Fruit fly (Drosophila melanogaster) whole organism, embryonic: ENCODE data around the gene Chmp1.

Experiments used
- Adf1 ChIP-seq: fragments of 200-800 bp; sonication (Bioruptor generic); IDR thresholded peaks from 2 replicates; pipeline ENCODE4 v1.3.6; 2022; ENCODE audit warnings: missing biosample characterization, missing genetic modification characterization
- Atf3 ChIP-seq: fragments of 200-800 bp; sonication (Bioruptor generic); optimal IDR thresholded peaks from 3 replicates; lab custom pipeline; 2016; ENCODE audit warnings: missing biosample characterization, missing genetic modification characterization
- Atf6 ChIP-seq: fragments of 200-800 bp; sonication (Bioruptor generic); IDR thresholded peaks from 2 replicates; pipeline ENCODE4 v1.3.6; 2022; ENCODE audit warnings: missing biosample characterization, missing genetic modification characterization
- Awh ChIP-seq: fragments of 200-800 bp; sonication (Bioruptor generic); IDR thresholded peaks from 2 replicates; pipeline ENCODE4, ENCODE4 v1.3.6; 2022; ENCODE audit warnings: missing biosample characterization, missing genetic modification characterization
- BEAF-32 ChIP-seq: fragments of 200-800 bp; sonication (Bioruptor generic); optimal IDR thresholded peaks from 3 replicates; lab custom pipeline; 2017; ENCODE audit warnings: missing biosample characterization, missing genetic modification characterization, mild to moderate bottlenecking, moderate library complexity, missing genetic modification reagents
- Bgb ChIP-seq: fragments of 200-800 bp; sonication (Bioruptor generic); IDR thresholded peaks from 2 replicates; pipeline ENCODE4 v1.3.6; 2022; ENCODE audit warnings: missing biosample characterization, missing genetic modification characterization; ENCODE audit not compliant: partially characterized antibody
- CG10267 ChIP-seq: fragments of 200-800 bp; sonication (Bioruptor generic); optimal IDR thresholded peaks from 2 replicates; lab custom pipeline; 2018; ENCODE audit warnings: missing biosample characterization, mild to moderate bottlenecking, missing genetic modification characterization, moderate library complexity
- CG10366 ChIP-seq: fragments of 200-800 bp; sonication (Bioruptor generic); IDR thresholded peaks from 2 replicates; pipeline ENCODE4 v1.3.6; 2022; ENCODE audit warnings: missing biosample characterization, missing genetic modification characterization
- CG11504 ChIP-seq: fragments of 200-800 bp; sonication (Bioruptor generic); optimal IDR thresholded peaks from 3 replicates; lab custom pipeline; 2019; ENCODE audit warnings: missing biosample characterization, mild to moderate bottlenecking, missing genetic modification characterization, moderate library complexity
- CG12659 ChIP-seq: fragments of 200-800 bp; sonication (Bioruptor generic); optimal IDR thresholded peaks from 3 replicates; lab custom pipeline; 2017; ENCODE audit warnings: mild to moderate bottlenecking, missing biosample characterization, missing genetic modification reagents, missing genetic modification characterization
- CG14441 ChIP-seq: fragments of 200-800 bp; sonication (Bioruptor generic); IDR thresholded peaks from 2 replicates; pipeline ENCODE4 v1.3.6; 2022; ENCODE audit warnings: missing biosample characterization, missing genetic modification characterization
- CG17829 ChIP-seq: fragments of 200-800 bp; optimal IDR thresholded peaks from 2 replicates; lab custom pipeline; 2019; ENCODE audit warnings: missing biosample characterization, mild to moderate bottlenecking, missing genetic modification characterization, moderate library complexity
- CG2116 ChIP-seq: fragments of 200-800 bp; sonication (Bioruptor generic); optimal IDR thresholded peaks from 3 replicates; lab custom pipeline; 2018; ENCODE audit warnings: missing biosample characterization, mild to moderate bottlenecking, missing genetic modification characterization
- CG2199 ChIP-seq: fragments of 200-800 bp; sonication (Bioruptor generic); IDR thresholded peaks from 3 replicates; pipeline ENCODE4 v1.3.6; 2022; ENCODE audit warnings: missing biosample characterization, missing genetic modification characterization
- CG33213 ChIP-seq: fragments of 200-800 bp; sonication (Bioruptor generic); optimal IDR thresholded peaks from 3 replicates; lab custom pipeline; 2016; ENCODE audit warnings: missing biosample characterization, missing genetic modification characterization
- CG5953 ChIP-seq: fragments of 200-800 bp; sonication (Bioruptor generic); IDR thresholded peaks from 2 replicates; pipeline ENCODE4 v1.3.6; 2022; ENCODE audit warnings: missing biosample characterization, missing genetic modification characterization
- CG6791 ChIP-seq: fragments of 200-800 bp; sonication (Bioruptor generic); IDR thresholded peaks from 3 replicates; pipeline ENCODE4 v1.3.6; 2022; ENCODE audit warnings: missing biosample characterization, missing genetic modification characterization; ENCODE audit not compliant: partially characterized antibody
- CG9797 ChIP-seq: fragments of 200-800 bp; sonication (Bioruptor generic); optimal IDR thresholded peaks from 3 replicates; lab custom pipeline; 2018; ENCODE audit warnings: missing biosample characterization, mild to moderate bottlenecking, missing genetic modification characterization
- CTCF ChIP-seq: fragments of 200-800 bp; sonication (Bioruptor generic); optimal IDR thresholded peaks from 2 replicates; lab custom pipeline; 2017; ENCODE audit warnings: missing biosample characterization, mild to moderate bottlenecking, missing genetic modification characterization, moderate library complexity
- Dfd ChIP-seq, 2 experiments: fragments of >200 bp; optimal IDR thresholded peaks; 2 replicates each; lab custom pipeline; 2017; ENCODE audit warnings: missing biosample characterization in 2 of 2, missing genetic modification characterization in 2 of 2
- Dp ChIP-seq: fragments of 200-800 bp; sonication (Bioruptor generic); optimal IDR thresholded peaks from 2 replicates; lab custom pipeline; 2018; ENCODE audit warnings: missing biosample characterization, mild to moderate bottlenecking, missing genetic modification characterization, moderate library complexity
- Ets97D ChIP-seq: fragments of 200-800 bp; sonication (Bioruptor generic); optimal IDR thresholded peaks from 3 replicates; lab custom pipeline; 2016; ENCODE audit warnings: missing biosample characterization, missing genetic modification characterization
- HHEX ChIP-seq: fragments of 200-800 bp; sonication (Bioruptor generic); optimal IDR thresholded peaks from 3 replicates; lab custom pipeline; 2017; ENCODE audit warnings: missing biosample characterization, mild to moderate bottlenecking, missing genetic modification characterization, missing genetic modification reagents
- HmgD ChIP-seq: fragments of 200-800 bp; sonication (Bioruptor generic); optimal IDR thresholded peaks from 3 replicates; lab custom pipeline; 2016; ENCODE audit warnings: missing biosample characterization, missing genetic modification characterization
- MBD-R2 ChIP-seq: fragments of 200-800 bp; sonication (Bioruptor generic); IDR thresholded peaks from 2 replicates; pipeline ENCODE4 v1.3.6; 2022; ENCODE audit warnings: missing biosample characterization, missing genetic modification characterization
- MESR4 ChIP-seq: fragments of 200-800 bp; sonication (Bioruptor generic); optimal IDR thresholded peaks from 2 replicates; lab custom pipeline; 2018; ENCODE audit warnings: missing biosample characterization, mild to moderate bottlenecking, missing genetic modification characterization, moderate library complexity
- Med ChIP-seq: fragments of 200-800 bp; sonication (Bioruptor generic); peaks from one replicate; lab custom pipeline; 2016; ENCODE audit warnings: missing biosample characterization, missing genetic modification characterization, mild to moderate bottlenecking, inconsistent platforms, moderate library complexity
- Opbp ChIP-seq: fragments of 200-800 bp; sonication (Bioruptor generic); IDR thresholded peaks from 3 replicates; pipeline ENCODE4 v1.3.6; 2022; ENCODE audit warnings: missing biosample characterization, missing genetic modification characterization; ENCODE audit not compliant: partially characterized antibody
- Rfx ChIP-seq: fragments of 200-800 bp; sonication (Bioruptor generic); IDR thresholded peaks from 2 replicates; pipeline ENCODE4 v1.3.6; 2022; ENCODE audit warnings: missing biosample characterization, missing genetic modification characterization
- Sry-δ ChIP-seq: fragments of 200-800 bp; sonication (Bioruptor generic); optimal IDR thresholded peaks from 2 replicates; lab custom pipeline; 2016; ENCODE audit warnings: missing biosample characterization, missing genetic modification characterization
- Taf1 ChIP-seq: fragments of 200-800 bp; sonication (Bioruptor generic); IDR thresholded peaks from 2 replicates; pipeline ENCODE4 v1.3.6; 2022; ENCODE audit warnings: missing biosample characterization, missing genetic modification characterization
- YL-1 ChIP-seq: fragments of 200-800 bp; sonication (Bioruptor generic); optimal IDR thresholded peaks from 3 replicates; lab custom pipeline; 2017; ENCODE audit warnings: missing biosample characterization, mild to moderate bottlenecking, missing genetic modification characterization
- amos ChIP-seq: fragments of 200-800 bp; sonication (Bioruptor generic); IDR thresholded peaks from 2 replicates; pipeline ENCODE4 v1.3.6; 2022; ENCODE audit warnings: missing biosample characterization, missing genetic modification characterization; ENCODE audit not compliant: partially characterized antibody
- ato ChIP-seq: fragments of 200-800 bp; sonication (Bioruptor generic); IDR thresholded peaks from 2 replicates; pipeline ENCODE4 v1.3.6; 2022; ENCODE audit warnings: missing biosample characterization, missing genetic modification characterization; ENCODE audit not compliant: partially characterized antibody
- ci ChIP-seq: fragments of 200-800 bp; sonication (Bioruptor generic); IDR thresholded peaks from 3 replicates; pipeline ENCODE4 v1.3.6; 2022; ENCODE audit warnings: missing biosample characterization, missing genetic modification characterization
- gcm ChIP-seq: fragments of 200-800 bp; sonication (Bioruptor generic); optimal IDR thresholded peaks from 2 replicates; lab custom pipeline; 2019; ENCODE audit warnings: missing biosample characterization, mild to moderate bottlenecking, missing genetic modification characterization, moderate library complexity
- gfzf ChIP-seq: fragments of 200-800 bp; sonication (Bioruptor generic); optimal IDR thresholded peaks from 2 replicates; lab custom pipeline; 2016; ENCODE audit warnings: missing biosample characterization, mild to moderate bottlenecking, missing genetic modification characterization, moderate library complexity
- grn ChIP-seq: fragments of 200-800 bp; sonication (Bioruptor generic); optimal IDR thresholded peaks from 3 replicates; lab custom pipeline; 2017; ENCODE audit warnings: missing biosample characterization, missing genetic modification characterization
- otp ChIP-seq: fragments of 200-800 bp; sonication (Bioruptor generic); IDR thresholded peaks from 3 replicates; pipeline ENCODE4, ENCODE4 v1.3.6; 2022; ENCODE audit warnings: missing biosample characterization, missing genetic modification characterization
- sna ChIP-seq: fragments of 200-800 bp; sonication (Bioruptor generic); IDR thresholded peaks from 2 replicates; pipeline ENCODE4 v1.3.6; 2022; ENCODE audit warnings: missing biosample characterization, missing genetic modification characterization; ENCODE audit not compliant: partially characterized antibody
- stwl ChIP-seq: fragments of 200-800 bp; sonication (Bioruptor generic); optimal IDR thresholded peaks from 3 replicates; lab custom pipeline; 2018; ENCODE audit warnings: missing biosample characterization, mild to moderate bottlenecking, missing genetic modification characterization, moderate library complexity
- trem ChIP-seq: fragments of 200-800 bp; optimal IDR thresholded peaks from 3 replicates; lab custom pipeline; 2019; ENCODE audit warnings: missing biosample characterization, mild to moderate bottlenecking, missing genetic modification characterization, moderate library complexity
- zfh2 ChIP-seq: fragments of 200-800 bp; sonication (Bioruptor generic); optimal IDR thresholded peaks from 2 replicates; lab custom pipeline; 2016; ENCODE audit warnings: missing biosample characterization, missing genetic modification characterization

The Chmp1 gene

DNA sequence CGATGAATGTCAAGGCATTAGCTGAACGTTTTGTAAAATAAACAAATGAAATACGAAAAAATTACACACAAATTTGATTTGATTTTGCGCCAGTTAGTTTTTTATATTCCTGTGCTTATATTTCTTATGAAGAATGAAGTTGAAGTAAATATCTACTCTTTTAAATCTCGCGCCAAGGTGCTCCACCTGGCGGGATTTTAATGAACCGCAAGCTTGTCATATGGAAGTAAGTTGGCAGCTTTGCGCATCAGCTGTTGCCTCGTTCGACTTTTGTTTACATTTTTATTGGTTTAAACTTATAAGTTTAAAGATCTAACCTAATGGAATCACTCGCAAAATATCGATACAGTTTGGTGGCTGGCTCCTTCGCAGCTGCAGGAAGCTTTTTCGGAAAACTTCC is 16.7 kb downstream of the Chmp1 start, which contains the start of gene CG42495 (continued):
- TF ChIP-seq MBD-R2 (GFP tag; lab: Robert Waterston, UW) (peak; percentile 94), CG33213 (GFP tag; lab: Kevin White, UChicago) (peak; percentile 21), trem (tag; lab: Kevin White, UChicago) (peak; percentile 99), CG10366 (no peak), Ets97D (peak; percentile 25), MESR4 (peak; percentile 11), ci (GFP tag; lab: Robert Waterston, UW) (peak; percentile 51; the same call in 1 of the 3 replicates), CG14441 (GFP tag; lab: Robert Waterston, UW) (no peak), Rfx (GFP tag; lab: Robert Waterston, UW) (0 out of 2 replicates have a peak, but pooled peaks have one; percentile 44), BEAF-32 (GFP tag; lab: Kevin White, UChicago) (peak; percentile 22), stwl (peak; percentile 74), CG10267 (tag; lab: Kevin White, UChicago) (peak; percentile 15), gfzf (peak; percentile 22), YL-1 (GFP tag; lab: Kevin White, UChicago) (peak; percentile 61), otp (GFP tag; lab: Robert Waterston, UW) (no peak), Bgb (GFP tag; lab: Robert Waterston, UW) (peak; percentile 35; the same call in 1 of the 2 replicates), Atf6 (GFP tag; lab: Robert Waterston, UW) (peak; percentile 27; the same call in 1 of the 2 replicates), zfh2 (GFP tag; lab: Kevin White, UChicago) (no peak), CG5953 (no peak), Opbp (GFP tag; lab: Robert Waterston, UW) (peak; percentile 46; the same call in 2 of the 3 replicates), ato (GFP tag; lab: Robert Waterston, UW) (0 out of 2 replicates have a peak, but pooled peaks have one; percentile 20), Atf3 (GFP tag; lab: Kevin White, UChicago) (no peak), Med (GFP tag; lab: Kevin White, UChicago) (peak; percentile 66), CG2199 (GFP tag; lab: Robert Waterston, UW) (0 out of 3 replicates have a peak, but pooled peaks have one; percentile 12), HmgD (GFP tag; lab: Kevin White, UChicago) (peak; percentile 16), CG2116 (GFP tag; lab: Kevin White, UChicago) (peak; percentile 28), Taf1 (GFP tag; lab: Robert Waterston, UW) (no peak), CG11504 (peak; percentile 85), CG6791 (GFP tag; lab: Robert Waterston, UW) (peak; percentile 56; the same call in 1 of the 3 replicates), CG9797 (GFP tag; lab: Kevin White, UChicago) (peak; percentile 7), Sry-δ (peak; percentile 24), CG17829 (peak; percentile 10), CG12659 (GFP tag; lab: Kevin White, UChicago) (peak; percentile 38), amos (peak; percentile 21; the same call in 1 of the 2 replicates), Dp (GFP tag; lab: Kevin White, UChicago) (peak; percentile 99)

DNA sequence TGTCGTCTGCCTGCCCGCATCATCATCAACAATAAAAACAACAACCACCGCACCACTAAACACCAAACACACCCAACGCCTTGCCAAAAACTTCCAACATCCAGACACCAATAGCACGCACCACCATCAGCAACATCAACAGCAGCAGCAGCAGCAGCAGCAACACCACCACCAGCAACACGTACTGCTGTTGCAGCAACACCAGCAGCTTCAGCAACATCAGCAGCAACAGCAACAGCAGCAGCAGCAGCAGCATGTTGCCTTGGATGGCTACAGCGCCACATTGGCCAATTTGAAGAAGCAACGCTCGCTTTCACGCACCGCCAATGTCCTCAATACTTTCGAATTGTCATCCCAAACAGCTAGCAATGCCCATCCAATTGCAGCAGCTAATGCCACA is 18.3 kb downstream of the Chmp1 start:
- TF ChIP-seq sna (GFP tag; lab: Robert Waterston, UW), result 0 out of 2 replicates have a peak, but pooled peaks have one; percentile 18
- TF ChIP-seq CG2199 (GFP tag; lab: Robert Waterston, UW), result 0 out of 3 replicates have a peak, but pooled peaks have one; percentile 38
- TF ChIP-seq Awh (GFP tag; lab: Robert Waterston, UW), result no peak
- TF ChIP-seq CTCF (GFP tag; lab: Kevin White, UChicago), result peak; percentile 7
- TF ChIP-seq Med (GFP tag; lab: Kevin White, UChicago), result peak; percentile 16
- no peak for TF ChIP-seq HHEX
- TF ChIP-seq CG11504, result peak; percentile 99
- TF ChIP-seq grn, result no peak
- peak in 1 of 2 experiments; percentile 35 for TF ChIP-seq Dfd (GFP tag; optimal IDR thresholded peaks at IDR 0.05; lab: Kevin White, UChicago)
- TF ChIP-seq Adf1 (GFP tag; lab: Robert Waterston, UW), result peak; percentile 17; the same call in 1 of the 2 replicates
- peak; percentile 54 for TF ChIP-seq gcm (GFP tag; lab: Kevin White, UChicago)
- TF ChIP-seq, all 482 proteins: peak for 8
